Worm (Caenorhabditis elegans): Measurements from ENCODE around the gene vha-8.
"Not testable (repeated sequence)": the region's sequence is repeated elsewhere in the genome, so short reads cannot be mapped to it uniquely, and the experiment has no call there.

vha-8 gene

ce11 chrIV:6811808-6812207, 20.9 kb downstream of the vha-8 start, which contains the start of gene ceh-48:
TSS of gene ceh-48 (plus strand) at chrIV:6812108.
- TF ChIP-seq dao-5 (tag; optimal IDR thresholded peaks at IDR 0.05) (no peak), him-1 (tag; optimal IDR thresholded peaks at IDR 0.05) (no peak), W03F9.2 (tag; optimal IDR thresholded peaks at IDR 0.05) (no peak)

DNA sequence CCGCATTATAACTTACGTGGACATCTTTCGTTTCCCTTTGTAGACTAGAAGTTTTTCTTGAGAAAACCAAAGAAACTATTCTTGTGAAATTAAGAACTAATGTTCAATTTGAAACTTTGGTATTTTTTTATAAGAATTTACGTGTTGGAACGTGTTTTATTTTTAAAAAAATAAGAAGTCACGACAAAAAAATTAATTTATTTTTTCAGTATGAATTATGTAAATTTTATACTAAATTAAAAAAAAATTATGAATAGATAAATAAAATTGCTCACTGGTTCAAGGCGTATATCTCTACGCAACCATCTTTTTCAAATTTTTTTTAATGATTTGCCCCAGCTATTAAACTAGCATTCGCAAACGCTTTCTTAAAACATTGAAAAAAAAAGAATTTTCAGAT, 26.7 kb downstream of the vha-8 start, which contains the start of gene C17H12.5:
Gene C17H12.5 (minus strand): TSS at position 101 of the 400 bp plus-strand sequence.
- no peak for TF ChIP-seq W03F9.2 (tag; optimal IDR thresholded peaks at IDR 0.05)
- no peak for TF ChIP-seq dao-5 (tag; optimal IDR thresholded peaks at IDR 0.05)
- TF ChIP-seq him-1 (tag; optimal IDR thresholded peaks at IDR 0.05) = no peak

ce11 chrIV:6818369-6818768, 27.5 kb downstream of the vha-8 start, which contains the start of gene C17H12.8:
TSS of gene C17H12.8 (plus strand) at chrIV:6818703.
- TF ChIP-seq dao-5 (tag; optimal IDR thresholded peaks at IDR 0.05) (no peak), W03F9.2 (tag; optimal IDR thresholded peaks at IDR 0.05) (no peak), him-1 (tag; optimal IDR thresholded peaks at IDR 0.05) (no peak)

- TF ChIP-seq W03F9.2 (tag; optimal IDR thresholded peaks at IDR 0.05) (no peak), dao-5 (tag; optimal IDR thresholded peaks at IDR 0.05) (no peak), him-1 (tag; optimal IDR thresholded peaks at IDR 0.05) (no peak)
Measured at ce11 chrIV:6821709-6822108, 30.8 kb downstream of the vha-8 start.

DNA sequence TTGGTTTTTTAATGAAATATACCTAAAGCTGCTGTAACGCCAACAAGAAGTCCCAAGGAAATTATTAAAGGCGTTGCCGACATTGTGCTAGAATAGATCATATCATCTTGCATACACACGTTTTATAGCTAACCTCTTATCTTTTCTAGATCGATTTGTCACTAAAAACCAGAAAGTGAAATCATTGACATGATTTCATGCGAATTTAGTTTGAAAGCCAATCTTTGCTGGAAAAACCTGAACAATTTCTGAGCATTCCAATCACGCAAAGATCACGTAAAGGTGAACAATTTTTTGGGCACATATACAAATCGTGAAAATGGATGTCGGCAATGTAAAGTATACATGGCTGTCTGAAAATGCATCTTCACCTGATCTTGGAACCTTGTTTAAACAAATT, 31.5 kb downstream of the vha-8 start, which contains the start of gene C17H12.6:
Gene C17H12.6 (minus strand): TSS at position 101 of the 400 bp plus-strand sequence.
- TF ChIP-seq him-1 (tag; optimal IDR thresholded peaks at IDR 0.05) (no peak), dao-5 (tag; optimal IDR thresholded peaks at IDR 0.05) (no peak), W03F9.2 (tag; optimal IDR thresholded peaks at IDR 0.05) (no peak)

- no peak for TF ChIP-seq dao-5 (tag; optimal IDR thresholded peaks at IDR 0.05)
- TF ChIP-seq him-1 (tag; optimal IDR thresholded peaks at IDR 0.05) = no peak
- TF ChIP-seq W03F9.2 (tag; optimal IDR thresholded peaks at IDR 0.05) = no peak
Measured at ce11 chrIV:6824622-6825021, 33.7 kb downstream of the vha-8 start, which contains the start of gene H20E11.3. TSS of gene H20E11.3 (plus strand) at chrIV:6824816.

DNA sequence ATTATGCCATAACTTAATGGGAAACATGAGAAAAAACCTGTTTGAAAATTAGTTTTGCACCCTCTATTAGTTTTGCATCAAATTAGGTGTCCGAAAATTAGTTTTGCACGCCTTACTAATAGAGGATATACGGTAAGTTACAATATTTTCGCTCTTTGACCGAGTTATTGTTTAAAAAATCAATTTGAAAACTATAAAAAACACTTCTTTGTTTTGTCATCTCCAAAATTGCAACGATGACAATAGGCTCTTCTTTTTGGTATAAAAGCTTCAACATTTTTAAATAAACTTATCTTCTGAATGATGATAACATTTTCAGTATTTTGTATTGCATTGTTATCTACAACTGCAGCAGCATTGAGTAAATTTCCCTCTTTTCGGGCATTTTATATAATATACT, 36.6 kb downstream of the vha-8 start, which contains the start of gene H20E11.2:
Gene H20E11.2 (plus strand): TSS at position 301 of the 400 bp plus-strand sequence.
- TF ChIP-seq dao-5, him-1, W03F9.2 (tag; optimal IDR thresholded peaks at IDR 0.05): not testable (repeated sequence)

DNA sequence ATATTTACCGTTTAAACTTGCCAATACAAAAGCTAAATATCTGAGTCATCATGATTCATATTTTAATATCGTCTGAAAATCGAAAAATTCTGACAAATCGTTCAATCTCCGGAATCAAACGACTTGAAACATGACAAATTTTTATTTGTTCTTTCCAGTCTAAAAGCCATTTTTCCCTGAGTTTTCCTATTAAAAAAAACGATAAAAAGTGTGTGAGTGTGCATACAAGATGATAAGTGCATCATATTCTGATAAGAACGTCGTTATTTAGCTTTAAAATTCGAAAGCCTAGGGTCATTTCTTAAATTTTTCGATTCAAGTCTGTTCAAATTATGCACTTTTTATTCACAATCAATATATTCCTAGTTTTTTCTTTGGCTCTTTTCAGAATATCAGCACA, 39.0 kb downstream of the vha-8 start, which contains the start of gene H20E11.1:
Gene H20E11.1 (plus strand): TSS at position 244 of the 400 bp plus-strand sequence.
- TF ChIP-seq him-1 (tag; optimal IDR thresholded peaks at IDR 0.05) (no peak), dao-5 (tag; optimal IDR thresholded peaks at IDR 0.05) (no peak), W03F9.2 (tag; optimal IDR thresholded peaks at IDR 0.05) (no peak)

DNA sequence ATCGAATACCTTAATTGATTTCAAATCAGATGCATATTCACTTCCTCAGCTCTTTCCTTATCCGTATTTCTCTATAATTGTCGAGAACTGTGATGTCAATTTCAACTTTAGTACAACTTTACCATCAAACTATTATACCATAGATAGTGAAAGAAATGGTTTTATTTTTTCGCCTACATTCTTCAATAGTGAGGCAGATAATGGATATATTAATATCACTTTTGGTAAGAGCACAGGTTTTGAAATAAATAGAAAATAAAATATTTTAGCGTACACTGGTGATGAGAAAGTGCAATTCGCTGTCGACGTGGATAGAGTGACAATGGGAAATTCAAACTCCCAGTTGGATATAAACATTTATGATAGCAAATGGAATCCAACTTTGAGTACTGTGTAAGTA, 41.3 kb downstream of the vha-8 start:
- TF ChIP-seq dao-5 (tag; optimal IDR thresholded peaks at IDR 0.05) = no peak
- no peak for TF ChIP-seq him-1 (tag; optimal IDR thresholded peaks at IDR 0.05)
- no peak for TF ChIP-seq W03F9.2 (tag; optimal IDR thresholded peaks at IDR 0.05)

ce11 chrIV:6833617-6834016, 42.7 kb downstream of the vha-8 start:
- no peak for TF ChIP-seq him-1 (tag; optimal IDR thresholded peaks at IDR 0.05)
- no peak for TF ChIP-seq W03F9.2 (tag; optimal IDR thresholded peaks at IDR 0.05)
- TF ChIP-seq dao-5 (tag; optimal IDR thresholded peaks at IDR 0.05) = no peak

DNA sequence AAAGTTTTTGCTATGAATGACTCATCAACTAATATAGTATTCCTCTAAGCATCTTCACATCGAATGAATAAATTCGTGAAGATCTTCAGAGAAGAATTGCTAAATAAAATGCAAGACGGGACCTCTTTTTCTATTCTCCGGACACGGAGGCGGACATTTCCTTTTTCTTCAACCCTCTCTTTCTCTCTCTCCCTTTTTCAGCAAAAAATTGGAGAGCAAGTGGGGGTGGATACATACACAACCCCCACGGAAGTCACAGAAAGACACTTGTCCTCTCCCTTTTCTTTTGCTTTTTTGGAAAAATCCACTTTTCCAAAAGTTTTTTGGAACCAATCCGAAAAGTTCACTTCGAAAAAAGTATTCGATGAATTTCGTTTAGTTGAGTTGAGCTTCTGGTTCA, 43.8 kb downstream of the vha-8 start:
- TF ChIP-seq W03F9.2 (tag; optimal IDR thresholded peaks at IDR 0.05) (no peak), him-1 (tag; optimal IDR thresholded peaks at IDR 0.05) (no peak), dao-5 (tag; optimal IDR thresholded peaks at IDR 0.05) (no peak)

ce11 chrIV:6836769-6837168, 45.9 kb downstream of the vha-8 start:
- TF ChIP-seq W03F9.2 (tag; optimal IDR thresholded peaks at IDR 0.05) = no peak
- no peak for TF ChIP-seq dao-5 (tag; optimal IDR thresholded peaks at IDR 0.05)
- TF ChIP-seq him-1 (tag; optimal IDR thresholded peaks at IDR 0.05) = no peak

DNA sequence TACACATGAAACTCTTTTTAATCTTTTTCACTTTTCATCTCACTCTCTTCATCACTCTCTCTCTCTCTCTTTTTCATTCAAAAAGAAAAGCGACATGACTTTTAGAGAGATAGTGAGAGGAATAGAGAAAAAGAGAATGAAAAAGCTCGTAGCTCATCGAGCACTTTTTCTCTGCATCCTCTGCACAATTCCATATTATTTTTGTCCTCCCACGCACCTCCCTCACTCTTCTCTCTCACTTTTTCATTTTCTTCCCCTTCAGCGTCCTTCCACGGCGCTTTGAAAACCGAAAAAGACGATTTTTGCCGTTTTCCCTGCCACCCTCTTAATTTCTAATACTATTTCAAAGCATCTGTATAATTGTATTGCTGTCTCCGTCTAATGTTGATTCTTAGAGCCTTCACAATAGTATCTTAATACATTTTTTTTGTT, 48.2 kb downstream of the vha-8 start:
- peak; percentile 66 for TF ChIP-seq W03F9.2 (tag; optimal IDR thresholded peaks at IDR 0.05)
- peak; percentile 63 for TF ChIP-seq him-1 (tag; optimal IDR thresholded peaks at IDR 0.05)
- no peak for TF ChIP-seq dao-5 (tag; optimal IDR thresholded peaks at IDR 0.05)

DNA sequence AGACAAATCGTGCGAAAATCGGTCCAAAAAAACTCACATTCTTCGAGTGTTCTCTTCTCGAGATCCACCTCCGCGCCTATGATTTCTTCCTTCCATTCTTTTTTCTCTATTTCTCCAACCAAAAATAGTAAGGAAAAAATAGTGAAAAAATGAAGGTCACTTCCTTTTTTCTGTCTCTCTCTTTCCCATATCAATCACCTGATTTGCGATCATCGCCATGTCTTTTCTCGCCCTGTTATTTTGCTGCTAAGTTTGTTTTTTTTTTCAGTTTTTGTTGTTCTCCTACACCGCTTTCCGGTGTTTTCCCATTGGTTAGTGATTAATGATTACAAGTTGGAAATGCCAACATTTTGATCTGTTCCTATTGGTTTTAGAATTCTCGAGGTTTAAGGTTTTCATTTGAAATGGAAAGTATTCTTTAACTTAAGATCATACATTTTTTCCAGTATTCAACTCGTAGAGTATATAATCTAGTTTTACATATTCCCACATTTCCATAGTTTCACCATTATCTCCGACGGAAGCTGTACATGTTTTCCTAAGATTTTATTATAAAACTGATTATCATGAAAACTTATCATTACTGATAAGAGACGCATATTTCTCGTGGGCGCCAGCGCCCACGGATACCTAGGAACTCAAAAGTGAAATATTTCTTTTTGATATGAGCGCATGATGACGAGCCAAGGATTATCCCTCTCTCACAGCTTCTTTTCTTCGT, 50.8 kb downstream of the vha-8 start:
- no peak for TF ChIP-seq W03F9.2 (tag; optimal IDR thresholded peaks at IDR 0.05)

Data from whole organism, L4/young adult.